Worm (Caenorhabditis elegans): ENCODE measurements around the gene str-246.
A peak's percentile ranks its signal among the peaks of the same experiment; 100 is the strongest.

The str-246 gene

ce11 chrIII:11112718-11113117, 35.2 kb downstream of the str-246 start (continued):
- no peak for TF ChIP-seq tlp-1 (tag; optimal IDR thresholded peaks at IDR 0.05)
- TF ChIP-seq jun-1 (tag; optimal IDR thresholded peaks at IDR 0.05) = no peak
- TF ChIP-seq egl-13 (tag; optimal IDR thresholded peaks at IDR 0.05) = peak; percentile 59
- TF ChIP-seq fkh-4 (tag; optimal IDR thresholded peaks at IDR 0.05; ENCODE audit: borderline replicate concordance) = peak; percentile 33
- TF ChIP-seq rnt-1 (tag; optimal IDR thresholded peaks at IDR 0.05) = peak; percentile 93
- TF ChIP-seq Y116A8C.19 (tag; optimal IDR thresholded peaks at IDR 0.05; ENCODE audit: borderline replicate concordance) = no peak
- TF ChIP-seq irx-1 (tag; optimal IDR thresholded peaks at IDR 0.05) = peak; percentile 67
- TF ChIP-seq fos-1 (tag; optimal IDR thresholded peaks at IDR 0.05) = no peak
- peak; percentile 82 for TF ChIP-seq nhr-47 (tag; optimal IDR thresholded peaks at IDR 0.05)
- TF ChIP-seq unc-98 (GFP tag; IDR thresholded peaks at IDR 0.05) = peak; percentile 46; the same call in 1 of the 2 replicates
- TF ChIP-seq hlh-4 (tag; optimal IDR thresholded peaks at IDR 0.05) = no peak
- TF ChIP-seq egl-27 (tag; optimal IDR thresholded peaks at IDR 0.05) = no peak
- no peak for TF ChIP-seq mef-2 (tag; optimal IDR thresholded peaks at IDR 0.05)
- TF ChIP-seq ces-1 (GFP tag; optimal IDR thresholded peaks at IDR 0.05) = no peak
- TF ChIP-seq nhr-12 (tag; optimal IDR thresholded peaks at IDR 0.05) = no peak
- TF ChIP-seq zag-1 (tag; optimal IDR thresholded peaks at IDR 0.05) = no peak
- no peak for TF ChIP-seq C16A3.4 (tag; optimal IDR thresholded peaks at IDR 0.05)
- TF ChIP-seq grh-1 (GFP tag; IDR thresholded peaks at IDR 0.05) = peak; percentile 59
- peak; percentile 10 to 29 (median 14) for TF ChIP-seq ceh-82 (tag; optimal IDR thresholded peaks at IDR 0.05)
- peak; percentile 46 for TF ChIP-seq zip-4 (GFP tag; optimal IDR thresholded peaks at IDR 0.05)
- TF ChIP-seq nhr-76 (tag; optimal IDR thresholded peaks at IDR 0.05) = no peak
- no peak for TF ChIP-seq nhr-84 (tag; optimal IDR thresholded peaks at IDR 0.05)
- peak; percentile 38 for TF ChIP-seq mep-1 (tag; optimal IDR thresholded peaks at IDR 0.05)
- no peak for TF ChIP-seq hpl-2 (GFP tag; optimal IDR thresholded peaks at IDR 0.05)
- TF ChIP-seq lin-13 (GFP tag; optimal IDR thresholded peaks at IDR 0.05) = no peak
- TF ChIP-seq pqm-1 (tag; optimal IDR thresholded peaks at IDR 0.05) = no peak
- no peak for TF ChIP-seq mdl-1 (tag; optimal IDR thresholded peaks at IDR 0.05)
- peak; percentile 81 for TF ChIP-seq lir-3 (tag; optimal IDR thresholded peaks at IDR 0.05; ENCODE audit: poor library complexity)
- peak; percentile 77 for TF ChIP-seq nhr-90 (tag; optimal IDR thresholded peaks at IDR 0.05; ENCODE audit: poor library complexity)
- peak; percentile 5 for TF ChIP-seq nhr-77 (tag; optimal IDR thresholded peaks at IDR 0.05)
- peak; percentile 36 for TF ChIP-seq ceh-8 (GFP tag; optimal IDR thresholded peaks at IDR 0.05)
- no peak for TF ChIP-seq pag-3 (tag; optimal IDR thresholded peaks at IDR 0.05; ENCODE audit: borderline replicate concordance, insufficient read depth)
- no peak for TF ChIP-seq aha-1 (tag; optimal IDR thresholded peaks at IDR 0.05)
- TF ChIP-seq lsy-2 (tag; optimal IDR thresholded peaks at IDR 0.05) = peak; percentile 38 to 43
- TF ChIP-seq nhr-71 (tag; optimal IDR thresholded peaks at IDR 0.05) = peak; percentile 77
- no peak for TF ChIP-seq efl-3 (GFP tag; optimal IDR thresholded peaks at IDR 0.05)
- no peak for TF ChIP-seq ama-1 (optimal IDR thresholded peaks at IDR 0.05)
- TF ChIP-seq nhr-20 (tag; optimal IDR thresholded peaks at IDR 0.05) = peak; percentile 65
- TF ChIP-seq lin-15B (tag; optimal IDR thresholded peaks at IDR 0.05) = peak; percentile 53
- peak; percentile 58 for TF ChIP-seq xbp-1 (tag; optimal IDR thresholded peaks at IDR 0.05)
- no peak for TF ChIP-seq sup-37 (GFP tag; optimal IDR thresholded peaks at IDR 0.05)
- TF ChIP-seq nhr-19 (GFP tag; conservative IDR thresholded peaks at IDR 0.05) = peak; percentile 75
- TF ChIP-seq ztf-11 (tag; optimal IDR thresholded peaks at IDR 0.05) = peak in 1 of 2 experiments; percentile 71
- TF ChIP-seq ets-5 (GFP tag; IDR thresholded peaks at IDR 0.05) = no peak
- no peak for TF ChIP-seq blmp-1 (tag; optimal IDR thresholded peaks at IDR 0.05)

Data from whole organism, L1 larva.